Worm (Caenorhabditis elegans) whole organism, early embryonic: Measurements from ENCODE around the gene F12E12.6.

Experiments
- hmbx-1 ChIP-seq: sonication (generic microtip); optimal IDR thresholded peaks from 2 replicates; lab custom pipeline; 2016; ENCODE audit warnings: mild to moderate bottlenecking, missing genetic modification characterization, missing compliant biosample characterization
- scrt-1 ChIP-seq: fragments of 200-800 bp; sonication (Bioruptor generic); IDR thresholded peaks from 2 replicates; pipeline ENCODE4 v1.3.6; 2022; ENCODE audit warnings: missing genetic modification characterization, missing compliant biosample characterization

DNA sequence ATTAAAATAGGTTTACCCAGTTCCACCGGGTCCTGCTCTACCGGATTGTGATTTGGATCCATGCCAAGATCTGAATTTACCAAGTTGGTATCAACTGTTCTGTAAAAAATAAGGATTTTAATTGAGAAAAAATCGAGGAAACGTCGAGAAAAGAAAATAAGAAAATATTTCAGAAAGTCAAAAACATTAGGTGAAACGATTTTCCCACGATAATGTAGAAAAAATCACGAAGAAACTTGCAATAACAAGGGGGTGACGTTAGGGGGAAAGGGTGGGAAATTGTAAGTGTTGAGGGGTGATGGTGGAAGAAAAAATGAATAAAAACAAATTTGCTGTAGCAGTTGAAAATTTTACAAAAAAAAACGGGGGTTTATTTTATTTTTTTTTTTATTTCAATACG, 36.4 kb upstream of the F12E12.6 start, which contains the start of gene T24E12.10:
- no peak for TF ChIP-seq hmbx-1 (tag; lab: Kevin White, UChicago)
- no peak for TF ChIP-seq scrt-1
